Worm (Caenorhabditis elegans) whole organism, L3 larva: Measurements from ENCODE around the gene K04G11.1.

Experiments
- R02D3.7 ChIP-seq: fragments of 150-350 bp; optimal IDR thresholded peaks from 2 replicates; lab custom pipeline; 2014; ENCODE audit warnings: missing biosample characterization, missing genetic modification characterization
- aly-2 ChIP-seq: fragments of 150-350 bp; optimal IDR thresholded peaks from 2 replicates; lab custom pipeline; 2014; ENCODE audit warnings: missing biosample characterization, missing genetic modification characterization
- ceh-82 ChIP-seq: fragments of 150-350 bp; optimal IDR thresholded peaks from 2 replicates; lab custom pipeline; 2014; ENCODE audit warnings: missing biosample characterization, missing genetic modification characterization
- ceh-9 ChIP-seq: sonication (generic microtip); optimal IDR thresholded peaks from 2 replicates; lab custom pipeline; 2018; ENCODE audit warnings: missing biosample characterization, missing genetic modification characterization
- daf-12 ChIP-seq: fragments of 150-350 bp; optimal IDR thresholded peaks from 2 replicates; lab custom pipeline; 2014; ENCODE audit warnings: missing biosample characterization, missing genetic modification reagents, missing genetic modification characterization
- elt-1 ChIP-seq: fragments of 150-350 bp; optimal IDR thresholded peaks from 2 replicates; lab custom pipeline; 2014; ENCODE audit warnings: missing biosample characterization, missing genetic modification characterization
- elt-2 ChIP-seq: sonication (generic microtip); optimal IDR thresholded peaks from 2 replicates; lab custom pipeline; 2016; ENCODE audit warnings: missing genetic modification reagents, mild to moderate bottlenecking, missing genetic modification characterization, missing compliant biosample characterization
- elt-3 ChIP-seq, 3 experiments: fragments of 150-350 bp in 1 of 3; sonication (generic microtip) in 2 of 3; optimal IDR thresholded peaks; 2 replicates in 2 of 3; 4 replicates in 1 of 3; lab custom pipeline; 2014 to 2017; ENCODE audit warnings: missing biosample characterization in 3 of 3, missing genetic modification characterization in 3 of 3
- eor-1 ChIP-seq, 2 experiments: fragments of 150-350 bp; optimal IDR thresholded peaks; 2 replicates each; lab custom pipeline; 2014 to 2018; ENCODE audit warnings: missing biosample characterization in 2 of 2, missing genetic modification characterization in 2 of 2
- fkh-10 ChIP-seq: sonication (generic microtip); optimal IDR thresholded peaks from 2 replicates; lab custom pipeline; 2017; ENCODE audit warnings: missing biosample characterization, missing genetic modification reagents, missing genetic modification characterization
- fkh-2 ChIP-seq: fragments of 150-350 bp; optimal IDR thresholded peaks from 2 replicates; lab custom pipeline; 2014; ENCODE audit warnings: missing biosample characterization, missing genetic modification reagents, missing genetic modification characterization
- fos-1 ChIP-seq: fragments of 150-350 bp; optimal IDR thresholded peaks from 2 replicates; lab custom pipeline; 2014; ENCODE audit warnings: missing biosample characterization, missing genetic modification characterization
- hmg-11 ChIP-seq: sonication (generic microtip); optimal IDR thresholded peaks from 2 replicates; lab custom pipeline; 2016; ENCODE audit warnings: missing genetic modification characterization, missing compliant biosample characterization
- lin-15B ChIP-seq: fragments of 150-350 bp; optimal IDR thresholded peaks from 2 replicates; lab custom pipeline; 2014; ENCODE audit warnings: missing biosample characterization, missing genetic modification characterization
- lin-39 ChIP-seq: fragments of 150-350 bp; optimal IDR thresholded peaks from 2 replicates; lab custom pipeline; 2018; ENCODE audit warnings: missing biosample characterization, missing genetic modification reagents, missing genetic modification characterization
- mdl-1 ChIP-seq: fragments of 150-350 bp; optimal IDR thresholded peaks from 2 replicates; lab custom pipeline; 2014; ENCODE audit warnings: missing biosample characterization, missing genetic modification characterization
- nfya-1 ChIP-seq: sonication (generic microtip); optimal IDR thresholded peaks from 2 replicates; lab custom pipeline; 2017; ENCODE audit warnings: missing genetic modification characterization, mild to moderate bottlenecking, missing compliant biosample characterization, antibody characterized with exemption, moderate library complexity; ENCODE audit not compliant: insufficient read depth
- nhr-11 ChIP-seq: fragments of 150-350 bp; optimal IDR thresholded peaks from 2 replicates; lab custom pipeline; 2014; ENCODE audit warnings: missing biosample characterization, missing genetic modification characterization
- nhr-12 ChIP-seq: fragments of 150-350 bp; optimal IDR thresholded peaks from 2 replicates; lab custom pipeline; 2014; ENCODE audit warnings: missing biosample characterization, missing genetic modification characterization
- nhr-23 ChIP-seq: fragments of 150-350 bp; optimal IDR thresholded peaks from 2 replicates; lab custom pipeline; 2014; ENCODE audit warnings: missing biosample characterization, missing genetic modification reagents, missing genetic modification characterization
- nhr-28 ChIP-seq: fragments of 150-350 bp; optimal IDR thresholded peaks from 2 replicates; lab custom pipeline; 2014; ENCODE audit warnings: missing biosample characterization, missing genetic modification characterization
- nhr-43 ChIP-seq: sonication (generic microtip); optimal IDR thresholded peaks from 2 replicates; lab custom pipeline; 2016; ENCODE audit warnings: mild to moderate bottlenecking, missing genetic modification characterization, missing compliant biosample characterization; ENCODE audit not compliant: poor library complexity, severe bottlenecking
- nhr-76 ChIP-seq: fragments of 150-350 bp; sonication (generic microtip); optimal IDR thresholded peaks from 5 replicates; lab custom pipeline; 2014; ENCODE audit warnings: missing biosample characterization, missing genetic modification characterization
- nhr-77 ChIP-seq: fragments of 150-350 bp; optimal IDR thresholded peaks from 2 replicates; lab custom pipeline; 2014; ENCODE audit warnings: missing biosample characterization, missing genetic modification characterization
- pqm-1 ChIP-seq: fragments of 150-350 bp; optimal IDR thresholded peaks from 2 replicates; lab custom pipeline; 2017; ENCODE audit warnings: missing biosample characterization, missing genetic modification characterization, inconsistent platforms
- sea-2 ChIP-seq: fragments of 150-350 bp; sonication (generic microtip); optimal IDR thresholded peaks from 4 replicates; lab custom pipeline; 2014; ENCODE audit warnings: missing biosample characterization, missing genetic modification reagents, missing genetic modification characterization
- tbx-2 ChIP-seq: sonication (generic microtip); optimal IDR thresholded peaks from 2 replicates; lab custom pipeline; 2016; ENCODE audit warnings: mild to moderate bottlenecking, missing genetic modification characterization, missing compliant biosample characterization
- unc-62 ChIP-seq: fragments of 150-350 bp; sonication (generic microtip); optimal IDR thresholded peaks from 4 replicates; lab custom pipeline; 2014; ENCODE audit warnings: missing biosample characterization, missing genetic modification reagents, missing genetic modification characterization
- zag-1 ChIP-seq: fragments of 150-350 bp; optimal IDR thresholded peaks from 2 replicates; lab custom pipeline; 2014; ENCODE audit warnings: missing biosample characterization, missing genetic modification characterization
- ztf-11 ChIP-seq: fragments of 150-350 bp; optimal IDR thresholded peaks from 2 replicates; lab custom pipeline; 2014; ENCODE audit warnings: missing biosample characterization, missing genetic modification characterization
- ztf-4 ChIP-seq: fragments of 150-350 bp; optimal IDR thresholded peaks from 2 replicates; lab custom pipeline; 2014; ENCODE audit warnings: missing biosample characterization, missing genetic modification characterization

K04G11.1 gene

ce11 chrX:14359571-14359970 is 24.3 kb downstream of the K04G11.1 start:
- TF ChIP-seq fkh-10 (GFP tag; lab: Kevin White, UChicago) (peak; percentile 10), ceh-82 (no peak)
- TF ChIP-seq, all 47 proteins: peak for 1

- TF ChIP-seq fos-1 (tag; lab: Kevin White, UChicago) (no peak), pqm-1 (tag; lab: Kevin White, UChicago) (no peak), hmg-11 (tag; lab: Kevin White, UChicago) (no peak), ztf-4 (no peak), zag-1 (tag; lab: Kevin White, UChicago) (no peak), R02D3.7 (tag; lab: Kevin White, UChicago) (no peak), nfya-1 (tag; lab: Kevin White, UChicago) (no peak), elt-2 (tag; lab: Kevin White, UChicago) (no peak), eor-1 (tag; optimal IDR thresholded peaks at IDR 0.05; lab: Kevin White, UChicago) (no peak), fkh-2 (tag; lab: Kevin White, UChicago) (no peak), daf-12 (tag; lab: Kevin White, UChicago) (no peak), nhr-12 (tag; lab: Kevin White, UChicago) (no peak), nhr-11 (tag; lab: Kevin White, UChicago) (no peak)
- TF ChIP-seq, all 47 proteins: peak for 0
Observed at ce11 chrX:14366081-14366480, 30.8 kb downstream of the K04G11.1 start.

DNA sequence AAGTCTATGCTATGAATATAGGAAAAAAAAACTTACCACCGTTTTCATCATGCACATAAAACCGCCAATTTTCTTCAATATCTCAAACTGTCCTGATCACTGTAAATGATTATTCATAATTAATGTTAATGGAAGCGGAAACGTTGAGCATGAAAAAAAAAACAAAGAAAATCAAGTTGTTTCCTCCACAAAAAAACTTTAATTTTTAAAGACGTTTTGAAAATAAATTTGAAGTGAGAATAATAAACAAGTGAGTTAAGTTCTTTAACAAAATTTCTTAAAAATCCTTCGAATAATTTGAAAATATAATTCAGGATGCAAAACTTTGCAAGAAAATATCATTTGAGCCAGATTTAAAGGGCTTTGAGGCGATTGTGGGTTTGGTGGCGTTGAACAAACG is 35.0 kb downstream of the K04G11.1 start, which contains the start of gene irk-3:
Gene irk-3, minus strand, starts transcription at position 101 of the 400 bp plus-strand sequence.
- no peak for TF ChIP-seq tbx-2 (tag; lab: Kevin White, UChicago)
- no peak for TF ChIP-seq elt-3 (tag; optimal IDR thresholded peaks at IDR 0.05; lab: Kevin White, UChicago)
- no peak for TF ChIP-seq daf-12 (tag; lab: Kevin White, UChicago)
- no peak for TF ChIP-seq nhr-28 (tag; lab: Kevin White, UChicago)
- TF ChIP-seq ceh-9, result no peak
- TF ChIP-seq fkh-2 (tag; lab: Kevin White, UChicago), result no peak
- TF ChIP-seq R02D3.7 (tag; lab: Kevin White, UChicago), result no peak
- TF ChIP-seq pqm-1 (tag; lab: Kevin White, UChicago), result no peak
- no peak for TF ChIP-seq nfya-1 (tag; lab: Kevin White, UChicago)

- TF ChIP-seq elt-1 (tag; lab: Kevin White, UChicago) (no peak), fkh-10 (GFP tag; lab: Kevin White, UChicago) (no peak)
Observed at ce11 chrX:14377169-14377568, 41.8 kb downstream of the K04G11.1 start, which contains the start of gene Y60A9A.1. Gene Y60A9A.1 (minus strand): TSS chrX:14377269.

- TF ChIP-seq nfya-1 (tag; lab: Kevin White, UChicago) (no peak), nhr-76 (no peak), ztf-11 (tag; lab: Kevin White, UChicago) (no peak), pqm-1 (tag; lab: Kevin White, UChicago) (no peak), lin-15B (tag; lab: Kevin White, UChicago) (no peak), zag-1 (tag; lab: Kevin White, UChicago) (no peak), elt-2 (tag; lab: Kevin White, UChicago) (no peak), unc-62 (GFP tag; lab: Kevin White, UChicago) (no peak), nhr-23 (tag; lab: Kevin White, UChicago) (no peak), mdl-1 (no peak), fkh-2 (tag; lab: Kevin White, UChicago) (no peak), ztf-4 (no peak), ceh-9 (no peak), sea-2 (GFP tag; lab: Kevin White, UChicago) (no peak), lin-39 (tag; lab: Kevin White, UChicago) (no peak), aly-2 (tag; lab: Kevin White, UChicago) (no peak), nhr-43 (tag; lab: Kevin White, UChicago) (no peak), nhr-77 (no peak)
Observed at ce11 chrX:14382951-14383350, 47.6 kb downstream of the K04G11.1 start, which contains the start of gene Y60A9.3. Gene Y60A9.3 (plus strand): TSS chrX:14383251.
